Worm (Caenorhabditis elegans) whole organism, young adult: Measurements from ENCODE around the gene spp-30.
A peak's percentile ranks its signal among the peaks of the same experiment; 100 is the strongest.

ENCODE experiments used
- B0019.2 ChIP-seq: fragments of 200-800 bp; sonication (Bioruptor generic); conservative IDR thresholded peaks from 2 replicates; pipeline ENCODE4 v1.3.6; 2022; ENCODE audit warnings: missing genetic modification reagents, missing genetic modification characterization, missing compliant biosample characterization
- B0261.1 ChIP-seq: sonication (generic microtip); optimal IDR thresholded peaks from 2 replicates; lab custom pipeline; 2016; ENCODE audit warnings: mild to moderate bottlenecking, missing genetic modification characterization, moderate library complexity, missing compliant biosample characterization
- C06A6.2 ChIP-seq: fragments of 200-800 bp; sonication (Bioruptor generic); conservative IDR thresholded peaks from 2 replicates; pipeline ENCODE4 v1.3.6; 2022; ENCODE audit warnings: missing genetic modification characterization, missing compliant biosample characterization
- D2030.7 ChIP-seq: fragments of 200-800 bp; sonication (Bioruptor generic); IDR thresholded peaks from 2 replicates; pipeline ENCODE4 v1.3.6; 2022; ENCODE audit warnings: missing genetic modification reagents, missing genetic modification characterization, missing compliant biosample characterization
- F10E7.11 ChIP-seq: sonication (generic microtip); optimal IDR thresholded peaks from 2 replicates; lab custom pipeline; 2017; ENCODE audit warnings: mild to moderate bottlenecking, missing genetic modification characterization, moderate library complexity, missing compliant biosample characterization
- F23B12.7 ChIP-seq: sonication (generic microtip); optimal IDR thresholded peaks from 2 replicates; lab custom pipeline; 2017; ENCODE audit warnings: missing genetic modification characterization, mild to moderate bottlenecking, missing compliant biosample characterization, antibody characterized with exemption, moderate library complexity; ENCODE audit not compliant: insufficient read depth
- F33H1.4 ChIP-seq: fragments of 200-800 bp; sonication (Bioruptor generic); IDR thresholded peaks from 2 replicates; pipeline ENCODE4 v1.3.6; 2022; ENCODE audit warnings: missing genetic modification reagents, missing genetic modification characterization, missing compliant biosample characterization
- F37B4.10 ChIP-seq: fragments of 200-800 bp; sonication (Bioruptor generic); IDR thresholded peaks from 2 replicates; pipeline ENCODE4 v1.3.6; 2022; ENCODE audit warnings: missing genetic modification characterization, missing compliant biosample characterization
- Y53F4B.3 ChIP-seq: fragments of 200-800 bp; sonication (Bioruptor generic); IDR thresholded peaks from 2 replicates; pipeline ENCODE4 v1.3.6; 2022; ENCODE audit warnings: missing genetic modification reagents, missing genetic modification characterization, missing compliant biosample characterization
- Y53G8AR.9 ChIP-seq: fragments of 200-800 bp; sonication (Bioruptor generic); conservative IDR thresholded peaks from 2 replicates; pipeline ENCODE4 v1.3.6; 2022; ENCODE audit warnings: missing genetic modification reagents, missing genetic modification characterization, missing compliant biosample characterization
- Y79H2A.3 ChIP-seq: fragments of 200-800 bp; sonication (Bioruptor generic); conservative IDR thresholded peaks from 2 replicates; pipeline ENCODE4 v1.3.6; 2022; ENCODE audit warnings: missing genetic modification reagents, missing genetic modification characterization, missing compliant biosample characterization
- akir-1 ChIP-seq: fragments of 200-800 bp; sonication (Bioruptor generic); optimal IDR thresholded peaks from 2 replicates; lab custom pipeline; 2018; ENCODE audit warnings: mild to moderate bottlenecking, missing genetic modification characterization, moderate library complexity, missing compliant biosample characterization
- aptf-2 ChIP-seq: fragments of 200-800 bp; sonication (Bioruptor generic); conservative IDR thresholded peaks from 2 replicates; pipeline ENCODE4 v1.3.6; 2022; ENCODE audit warnings: missing genetic modification reagents, missing genetic modification characterization, missing compliant biosample characterization
- aptf-3 ChIP-seq: fragments of 200-800 bp; sonication (Bioruptor generic); IDR thresholded peaks from 2 replicates; pipeline ENCODE4 v1.3.6; 2022; ENCODE audit warnings: missing genetic modification characterization, missing compliant biosample characterization
- atf-7 ChIP-seq: sonication (generic microtip); optimal IDR thresholded peaks from 2 replicates; lab custom pipeline; 2017; ENCODE audit warnings: mild to moderate bottlenecking, missing genetic modification characterization, missing compliant biosample characterization
- cebp-1 ChIP-seq, 2 experiments: fragments of 200-800 bp in 1 of 2; sonication (Bioruptor generic) in 1 of 2; sonication (generic microtip) in 1 of 2; IDR thresholded peaks in 1 of 2; optimal IDR thresholded peaks in 1 of 2; 2 replicates each; pipeline versions ENCODE4 v1.3.6 to Lab custom; 2017 to 2022; ENCODE audit warnings: missing compliant biosample characterization in 2 of 2, missing genetic modification characterization in 2 of 2, mild to moderate bottlenecking in 1 of 2, missing genetic modification reagents in 1 of 2, moderate library complexity in 1 of 2
- ceh-40 ChIP-seq: fragments of 200-800 bp; sonication (Bioruptor generic); IDR thresholded peaks from 2 replicates; pipeline ENCODE4 v1.3.6; 2022; ENCODE audit warnings: missing genetic modification characterization, missing compliant biosample characterization
- dox-1 ChIP-seq: fragments of 200-800 bp; sonication (Bioruptor generic); IDR thresholded peaks from 2 replicates; pipeline ENCODE4 v1.3.6; 2022; ENCODE audit warnings: missing genetic modification reagents, missing genetic modification characterization, missing compliant biosample characterization
- dpff-1 ChIP-seq: sonication (generic microtip); optimal IDR thresholded peaks from 2 replicates; lab custom pipeline; 2017; ENCODE audit warnings: mild to moderate bottlenecking, missing genetic modification characterization, missing compliant biosample characterization
- egrh-3 ChIP-seq: fragments of 200-800 bp; sonication (Bioruptor generic); IDR thresholded peaks from 2 replicates; pipeline ENCODE4 v1.3.6; 2022; ENCODE audit warnings: missing genetic modification reagents, missing genetic modification characterization, missing compliant biosample characterization
- fkh-3 ChIP-seq: sonication (generic microtip); optimal IDR thresholded peaks from 2 replicates; lab custom pipeline; 2016; ENCODE audit warnings: mild to moderate bottlenecking, missing genetic modification characterization, missing compliant biosample characterization
- gei-17 ChIP-seq: fragments of 200-800 bp; sonication (Bioruptor generic); optimal IDR thresholded peaks from 2 replicates; lab custom pipeline; 2018; ENCODE audit warnings: mild to moderate bottlenecking, missing genetic modification characterization, missing compliant biosample characterization
- him-1 ChIP-seq: sonication (generic microtip); optimal IDR thresholded peaks from 2 replicates; lab custom pipeline; 2016; ENCODE audit warnings: missing genotype, missing genetic modification reagents, missing genetic modification characterization, missing compliant biosample characterization
- hlh-12 ChIP-seq: sonication (generic microtip); optimal IDR thresholded peaks from 2 replicates; lab custom pipeline; 2016; ENCODE audit warnings: missing genetic modification characterization, missing compliant biosample characterization
- hsf-1 ChIP-seq: fragments of 200-800 bp; sonication (Bioruptor generic); IDR thresholded peaks from 2 replicates; pipeline ENCODE4 v1.3.6; 2022; ENCODE audit warnings: missing genetic modification reagents, missing genetic modification characterization, missing compliant biosample characterization
- let-607 ChIP-seq, 2 experiments: fragments of 200-800 bp in 1 of 2; sonication (Bioruptor generic) in 1 of 2; sonication (generic microtip) in 1 of 2; optimal IDR thresholded peaks; 2 replicates each; lab custom pipeline; 2016 to 2018; ENCODE audit warnings: mild to moderate bottlenecking in 2 of 2, missing compliant biosample characterization in 2 of 2, missing genetic modification characterization in 2 of 2, moderate library complexity in 2 of 2, missing genotype in 1 of 2
- lin-40 ChIP-seq: sonication (generic microtip); optimal IDR thresholded peaks from 2 replicates; lab custom pipeline; 2016; ENCODE audit warnings: missing genetic modification characterization, mild to moderate bottlenecking, missing compliant biosample characterization, missing genotype, missing genetic modification reagents
- lir-1 ChIP-seq: fragments of 200-800 bp; sonication (Bioruptor generic); conservative IDR thresholded peaks from 2 replicates; pipeline ENCODE4 v1.3.6; 2022; ENCODE audit warnings: missing genetic modification reagents, missing genetic modification characterization, missing compliant biosample characterization
- lsl-1 ChIP-seq: fragments of 200-800 bp; sonication (Bioruptor generic); optimal IDR thresholded peaks from 2 replicates; lab custom pipeline; 2018; ENCODE audit warnings: mild to moderate bottlenecking, missing genetic modification characterization, moderate library complexity, missing compliant biosample characterization
- lsy-27 ChIP-seq: sonication (generic microtip); optimal IDR thresholded peaks from 2 replicates; lab custom pipeline; 2017; ENCODE audit warnings: missing genetic modification characterization, mild to moderate bottlenecking, missing compliant biosample characterization, antibody characterized with exemption, missing genotype, borderline replicate concordance; ENCODE audit not compliant: insufficient read depth
- madf-10 ChIP-seq: sonication (generic microtip); optimal IDR thresholded peaks from 2 replicates; lab custom pipeline; 2016; ENCODE audit warnings: mild to moderate bottlenecking, missing genetic modification characterization, missing compliant biosample characterization
- mcd-1 ChIP-seq: fragments of 200-800 bp; sonication (Bioruptor generic); IDR thresholded peaks from 2 replicates; pipeline ENCODE4 v1.3.6; 2022; ENCODE audit warnings: missing genetic modification reagents, missing genetic modification characterization, missing compliant biosample characterization
- nfya-2 ChIP-seq: fragments of 200-800 bp; sonication (Bioruptor generic); IDR thresholded peaks from 2 replicates; pipeline ENCODE4 v1.3.6; 2022; ENCODE audit warnings: missing genetic modification reagents, missing genetic modification characterization, missing compliant biosample characterization
- nhr-179 ChIP-seq: sonication (generic microtip); optimal IDR thresholded peaks from 2 replicates; lab custom pipeline; 2016; ENCODE audit warnings: mild to moderate bottlenecking, missing genetic modification characterization, missing compliant biosample characterization
- nhr-27 ChIP-seq: fragments of 200-800 bp; sonication (Bioruptor generic); optimal IDR thresholded peaks from 2 replicates; lab custom pipeline; 2018; ENCODE audit warnings: mild to moderate bottlenecking, missing genetic modification characterization, moderate library complexity, missing compliant biosample characterization
- nhr-80 ChIP-seq: sonication (generic microtip); optimal IDR thresholded peaks from 2 replicates; lab custom pipeline; 2016; ENCODE audit warnings: missing genetic modification characterization, missing compliant biosample characterization
- pbrm-1 ChIP-seq: fragments of 200-800 bp; sonication (Bioruptor generic); IDR thresholded peaks from 2 replicates; pipeline ENCODE4 v1.3.6; 2022; ENCODE audit warnings: missing genetic modification reagents, missing genetic modification characterization, missing compliant biosample characterization
- snpc-1.3 ChIP-seq: sonication (generic microtip); optimal IDR thresholded peaks from 2 replicates; lab custom pipeline; 2017; ENCODE audit warnings: missing genetic modification characterization, mild to moderate bottlenecking, missing compliant biosample characterization, antibody characterized with exemption, moderate library complexity, missing genotype, missing genetic modification reagents; ENCODE audit not compliant: insufficient read depth
- somi-1 ChIP-seq: fragments of 200-800 bp; sonication (Bioruptor generic); optimal IDR thresholded peaks from 2 replicates; lab custom pipeline; 2018; ENCODE audit warnings: mild to moderate bottlenecking, missing genetic modification characterization, missing compliant biosample characterization
- sptf-2 ChIP-seq: fragments of 200-800 bp; sonication (Bioruptor generic); optimal IDR thresholded peaks from 2 replicates; lab custom pipeline; 2018; ENCODE audit warnings: mild to moderate bottlenecking, missing genetic modification characterization, missing compliant biosample characterization
- tbp1 ChIP-seq: fragments of 200-800 bp; sonication (Bioruptor generic); optimal IDR thresholded peaks from 2 replicates; lab custom pipeline; 2018; ENCODE audit warnings: mild to moderate bottlenecking, missing genetic modification characterization, missing compliant biosample characterization
- unc-130 ChIP-seq: sonication (generic microtip); optimal IDR thresholded peaks from 2 replicates; lab custom pipeline; 2016; ENCODE audit warnings: missing genetic modification reagents, missing genetic modification characterization, missing compliant biosample characterization
- xnd-1 ChIP-seq: sonication (generic microtip); optimal IDR thresholded peaks from 2 replicates; lab custom pipeline; 2016; ENCODE audit warnings: missing genotype, missing genetic modification reagents, missing genetic modification characterization, missing compliant biosample characterization
- ztf-18 ChIP-seq: sonication (generic microtip); optimal IDR thresholded peaks from 2 replicates; lab custom pipeline; 2016; ENCODE audit warnings: missing genotype, mild to moderate bottlenecking, missing genetic modification characterization, missing compliant biosample characterization
- ztf-22 ChIP-seq: fragments of 200-800 bp; sonication (Bioruptor generic); optimal IDR thresholded peaks from 2 replicates; lab custom pipeline; 2018; ENCODE audit warnings: mild to moderate bottlenecking, missing genetic modification characterization, moderate library complexity, missing compliant biosample characterization

Gene spp-30

ce11 chrX:11661625-11662024 lies 33.1 kb upstream of the spp-30 start, which contains the start of gene sfxn-1.5:
Gene sfxn-1.5 (minus strand): TSS chrX:11661660.
- TF ChIP-seq ceh-40 (GFP tag; lab: Robert Waterston, UW) = no peak
- no peak for TF ChIP-seq fkh-3 (tag; lab: Kevin White, UChicago)
- peak; percentile 7 for TF ChIP-seq tbp1 (GFP tag; lab: Kevin White, UChicago)
- TF ChIP-seq nhr-80 (tag; lab: Kevin White, UChicago) = peak; percentile 94
- no peak for TF ChIP-seq B0261.1 (tag; lab: Kevin White, UChicago)
- TF ChIP-seq lsl-1 (GFP tag; lab: Kevin White, UChicago) = no peak
- TF ChIP-seq dpff-1 = no peak
- peak in 1 of 2 experiments; percentile 50 for TF ChIP-seq let-607 (tag; optimal IDR thresholded peaks at IDR 0.05; lab: Kevin White, UChicago)
- TF ChIP-seq madf-10 (tag; lab: Kevin White, UChicago) = no peak
- TF ChIP-seq gei-17 (GFP tag; lab: Kevin White, UChicago) = no peak
- TF ChIP-seq nfya-2 = no peak
- no peak for TF ChIP-seq sptf-2 (GFP tag; lab: Kevin White, UChicago)
- TF ChIP-seq Y79H2A.3 = no peak
- no peak for TF ChIP-seq ztf-18 (tag; lab: Kevin White, UChicago)
- TF ChIP-seq F10E7.11 (tag; lab: Kevin White, UChicago) = no peak
- peak; percentile 31 for TF ChIP-seq atf-7 (tag; lab: Kevin White, UChicago)
- peak; percentile 35; the same call in 1 of the 2 replicates for TF ChIP-seq dox-1 (GFP tag; lab: Robert Waterston, UW)
- no peak for TF ChIP-seq ztf-22
- TF ChIP-seq nhr-27 = no peak

- no peak for TF ChIP-seq dox-1 (GFP tag; lab: Robert Waterston, UW)
- TF ChIP-seq lin-40 = no peak
- TF ChIP-seq unc-130 (GFP tag; lab: Kevin White, UChicago) = no peak
- TF ChIP-seq aptf-2 = no peak
- no peak for TF ChIP-seq D2030.7
Observed at ce11 chrX:11658331-11658730, 29.9 kb upstream of the spp-30 start, which contains the start of gene T04F8.3. Gene T04F8.3 (plus strand): TSS chrX:11658631.

DNA sequence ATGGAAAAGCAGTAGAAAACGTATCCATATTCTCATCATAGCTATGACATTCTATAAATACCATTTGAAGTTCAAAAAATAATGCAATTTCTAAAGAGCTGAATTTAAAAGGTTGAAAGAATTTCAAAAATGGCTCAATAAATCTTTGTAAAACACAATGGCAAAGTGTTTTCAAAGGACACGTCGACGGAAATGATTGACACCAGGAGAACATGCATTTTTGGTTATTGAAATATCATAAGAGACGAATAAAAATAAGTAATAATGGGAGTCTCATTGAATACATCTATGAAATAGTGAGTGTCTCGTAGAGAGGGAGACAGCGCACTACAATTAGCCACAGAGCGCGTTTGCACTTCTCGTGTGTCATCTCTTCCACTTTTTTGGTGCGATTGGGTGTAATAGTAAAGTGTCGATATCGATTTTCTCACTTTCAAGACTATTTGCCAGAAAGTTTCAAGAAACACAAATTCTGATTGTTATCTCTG lies 28.1 kb upstream of the spp-30 start, which contains the start of gene T04F8.2:
Gene T04F8.2 (minus strand): TSS at position 51 of the 488 bp plus-strand sequence.
- TF ChIP-seq xnd-1 (tag; lab: Kevin White, UChicago) (no peak), nhr-179 (no peak), Y53F4B.3 (GFP tag; lab: Robert Waterston, UW) (no peak), C06A6.2 (GFP tag; lab: Robert Waterston, UW) (no peak), aptf-3 (no peak), lsy-27 (tag; lab: Kevin White, UChicago) (no peak), let-607 (tag; optimal IDR thresholded peaks at IDR 0.05; lab: Kevin White, UChicago) (peak; percentile 94), ceh-40 (GFP tag; lab: Robert Waterston, UW) (no peak), F37B4.10 (GFP tag; lab: Robert Waterston, UW) (no peak), egrh-3 (GFP tag; lab: Robert Waterston, UW) (no peak), somi-1 (GFP tag; lab: Kevin White, UChicago) (no peak), Y53G8AR.9 (no peak), him-1 (no peak), F23B12.7 (tag; lab: Kevin White, UChicago) (peak; percentile 53), cebp-1 (GFP tag; IDR thresholded peaks at IDR 0.05; lab: Robert Waterston, UW) (no peak), cebp-1 (tag; optimal IDR thresholded peaks at IDR 0.05; lab: Kevin White, UChicago) (peak; percentile 67), pbrm-1 (GFP tag; lab: Robert Waterston, UW) (no peak), hlh-12 (no peak), lir-1 (GFP tag; lab: Robert Waterston, UW) (no peak), F33H1.4 (no peak), akir-1 (GFP tag; lab: Kevin White, UChicago) (no peak), B0019.2 (no peak), B0261.1 (tag; lab: Kevin White, UChicago) (no peak), hsf-1 (no peak), snpc-1.3 (tag; lab: Kevin White, UChicago) (no peak), mcd-1 (GFP tag; lab: Robert Waterston, UW) (peak; percentile 92)
